Worm (Caenorhabditis elegans): Measurements from ENCODE around the gene pigt-1.

The pigt-1 gene

DNA sequence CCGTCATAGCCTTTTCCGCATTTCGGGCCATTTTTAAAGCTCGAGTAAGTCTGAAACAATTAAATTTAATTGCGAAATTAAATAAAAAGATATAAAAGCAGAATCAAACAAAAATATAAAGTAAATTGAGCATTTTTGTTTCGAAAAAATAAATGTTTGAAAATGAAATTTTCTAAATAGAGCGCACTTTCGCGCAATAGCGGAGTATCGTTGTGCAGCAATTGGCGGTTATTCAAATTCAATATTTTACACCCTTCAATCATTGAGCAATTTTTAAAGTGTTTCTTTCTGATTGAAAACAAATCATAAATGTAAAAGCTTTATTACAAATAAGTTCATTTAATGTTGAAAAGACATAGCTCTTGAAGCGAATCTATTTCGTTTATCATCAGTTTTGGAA lies 42.0 kb upstream of the pigt-1 start, which contains the start of gene isy-1:
TSS of gene isy-1 (minus strand) at position 50 of the 400 bp plus-strand sequence.
- TF ChIP-seq let-607 (tag; optimal IDR thresholded peaks at IDR 0.05) (no peak), snpc-3.4 (tag; optimal IDR thresholded peaks at IDR 0.05) (no peak), lin-35 (GFP tag; optimal IDR thresholded peaks at IDR 0.05) (peak in 1 of 3 experiments; percentile 84), attf-3 (GFP tag; conservative IDR thresholded peaks at IDR 0.05) (peak; percentile 92), attf-5 (GFP tag; optimal IDR thresholded peaks at IDR 0.05) (peak; percentile 85), F23B12.7 (tag; optimal IDR thresholded peaks at IDR 0.05; ENCODE audit: insufficient read depth) (peak; percentile 50), dpl-1 (GFP tag; optimal IDR thresholded peaks at IDR 0.05) (peak; percentile 56), him-1 (tag; optimal IDR thresholded peaks at IDR 0.05) (peak; percentile 13), mcd-1 (GFP tag; IDR thresholded peaks at IDR 0.05) (peak; percentile 79; the same call in 1 of the 2 replicates), lin-54 (GFP tag; optimal IDR thresholded peaks at IDR 0.05) (peak; percentile 93), hlh-26 (GFP tag; conservative IDR thresholded peaks at IDR 0.05) (no peak), snpc-4 (GFP tag; optimal IDR thresholded peaks at IDR 0.05) (no peak), snpc-4 (tag; optimal IDR thresholded peaks at IDR 0.05) (peak in 1 of 4 experiments; percentile 53), ceh-58 (GFP tag; IDR thresholded peaks at IDR 0.05) (no peak), egl-44 (GFP tag; IDR thresholded peaks at IDR 0.05) (no peak), B0019.2 (GFP tag; conservative IDR thresholded peaks at IDR 0.05) (no peak), efl-1 (GFP tag; optimal IDR thresholded peaks at IDR 0.05) (peak; percentile 81)

DNA sequence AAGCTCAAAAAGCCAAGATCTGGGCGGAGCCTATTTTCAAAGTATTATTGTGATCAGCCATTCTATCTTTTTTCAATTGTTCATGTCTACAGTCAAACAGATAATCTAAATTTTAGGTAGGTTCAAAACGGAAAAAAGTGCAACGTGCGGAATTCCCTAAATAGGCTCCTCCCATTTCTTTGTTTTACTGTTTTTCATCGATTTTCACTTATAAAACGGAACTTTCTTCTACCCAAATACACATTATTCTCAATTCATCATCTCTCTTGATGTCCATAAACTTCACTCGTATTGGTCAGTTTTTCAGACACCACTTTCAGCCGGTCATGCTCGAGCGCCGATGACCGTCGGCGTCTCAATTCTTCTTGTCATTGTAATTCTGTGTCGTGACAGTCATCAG lies 40.2 kb upstream of the pigt-1 start, which contains the start of gene F53B7.7:
TSS of gene F53B7.7 (plus strand) at position 301 of the 400 bp plus-strand sequence.
- no peak for TF ChIP-seq mxl-1 (tag; optimal IDR thresholded peaks at IDR 0.05)
- TF ChIP-seq K12H6.12 (tag; optimal IDR thresholded peaks at IDR 0.05) = no peak
- no peak for TF ChIP-seq F10E7.11 (tag; optimal IDR thresholded peaks at IDR 0.05)
- TF ChIP-seq K11D2.4 (GFP tag; IDR thresholded peaks at IDR 0.05) = no peak
- TF ChIP-seq ets-4 (GFP tag; optimal IDR thresholded peaks at IDR 0.05) = no peak
- no peak for TF ChIP-seq nhr-80 (tag; optimal IDR thresholded peaks at IDR 0.05)
- no peak for TF ChIP-seq dox-1 (GFP tag; IDR thresholded peaks at IDR 0.05)
- no peak for TF ChIP-seq F57C9.4 (tag; optimal IDR thresholded peaks at IDR 0.05)
- no peak for TF ChIP-seq hlh-26 (GFP tag; conservative IDR thresholded peaks at IDR 0.05)
- TF ChIP-seq mel-28 (tag; optimal IDR thresholded peaks at IDR 0.05; ENCODE audit: borderline replicate concordance) = no peak
- TF ChIP-seq F55B11.4 (tag; optimal IDR thresholded peaks at IDR 0.05; ENCODE audit: borderline replicate concordance, insufficient read depth) = no peak
- no peak for TF ChIP-seq F57A8.1 (GFP tag; optimal IDR thresholded peaks at IDR 0.05)
- TF ChIP-seq egl-44 (GFP tag; IDR thresholded peaks at IDR 0.05) = no peak
- no peak for TF ChIP-seq cebp-2 (GFP tag; IDR thresholded peaks at IDR 0.05)
- TF ChIP-seq Y53G8AR.9 (GFP tag; conservative IDR thresholded peaks at IDR 0.05) = no peak
- TF ChIP-seq ama-1 (optimal IDR thresholded peaks at IDR 0.05) = no peak
- no peak for TF ChIP-seq ama-1 (GFP tag; optimal IDR thresholded peaks at IDR 0.05)
- no peak for TF ChIP-seq die-1 (tag; optimal IDR thresholded peaks at IDR 0.05)

DNA sequence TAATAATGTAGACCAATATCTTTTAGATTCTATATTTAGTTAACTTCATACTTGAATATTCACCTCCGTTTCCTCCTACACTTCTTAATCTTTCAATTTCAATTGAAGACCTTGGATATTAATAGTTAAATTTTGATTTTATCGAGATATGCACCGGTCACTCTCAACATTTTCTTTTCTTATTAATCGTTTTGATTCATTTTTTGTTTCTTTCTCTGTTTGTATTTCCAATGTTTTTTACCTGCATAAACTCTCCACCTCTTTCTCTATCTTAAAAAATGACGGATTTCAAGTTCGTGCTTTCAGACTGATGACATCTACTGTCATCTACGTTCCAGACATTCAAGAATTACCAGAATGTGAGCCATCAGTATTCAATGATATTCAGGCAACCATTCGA lies 33.2 kb upstream of the pigt-1 start, which contains the start of gene frpr-9:
TSS of gene frpr-9 (plus strand) at position 301 of the 400 bp plus-strand sequence.
- TF ChIP-seq tbx-9 (tag; optimal IDR thresholded peaks at IDR 0.05; ENCODE audit: borderline replicate concordance) (no peak), F10E7.11 (tag; optimal IDR thresholded peaks at IDR 0.05) (no peak), lin-26 (GFP tag; IDR thresholded peaks at IDR 0.05) (no peak), tbp1 (GFP tag; optimal IDR thresholded peaks at IDR 0.05) (no peak), madf-10 (tag; optimal IDR thresholded peaks at IDR 0.05) (no peak), F23B12.7 (tag; optimal IDR thresholded peaks at IDR 0.05; ENCODE audit: insufficient read depth) (no peak), F49E8.2 (tag; optimal IDR thresholded peaks at IDR 0.05; ENCODE audit: insufficient read depth) (no peak), him-1 (tag; optimal IDR thresholded peaks at IDR 0.05) (no peak), F57A8.1 (GFP tag; optimal IDR thresholded peaks at IDR 0.05) (no peak), mes-4 (tag; optimal IDR thresholded peaks at IDR 0.05) (no peak), lag-1 (GFP tag; IDR thresholded peaks at IDR 0.05) (no peak)
